Worm (Caenorhabditis elegans): ENCODE data around the gene pqn-10.

pqn-10 gene

DNA sequence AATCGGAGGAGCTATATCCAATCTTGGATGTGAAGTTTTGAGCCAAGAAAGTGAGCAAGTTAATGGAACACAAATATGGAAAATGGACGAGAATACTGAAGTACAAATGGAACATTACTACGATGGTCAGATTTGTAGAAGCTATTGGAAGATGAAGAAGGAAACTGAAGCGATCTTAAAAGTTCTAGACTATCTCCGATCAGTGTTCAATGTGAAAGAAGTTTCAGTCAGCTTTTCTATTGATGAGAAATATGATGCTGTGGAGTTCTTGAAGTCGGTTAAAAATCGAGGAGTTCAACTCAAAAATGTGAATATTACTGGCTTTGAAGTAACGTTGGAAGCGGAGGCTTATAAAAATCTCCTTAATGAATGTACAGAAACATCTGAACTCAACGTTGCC is 28.9 kb upstream of the pqn-10 start:
- TF ChIP-seq med-1 (GFP tag; optimal IDR thresholded peaks at IDR 0.05; ENCODE audit: insufficient read depth) (no peak), cog-1 (tag; optimal IDR thresholded peaks at IDR 0.05) (no peak), flt-1 (GFP tag; IDR thresholded peaks at IDR 0.05) (no peak), ref-1 (GFP tag; conservative IDR thresholded peaks at IDR 0.05) (no peak), ztf-23 (GFP tag; IDR thresholded peaks at IDR 0.05) (no peak), T22C8.4 (GFP tag; IDR thresholded peaks at IDR 0.05) (no peak), tab-1 (GFP tag; IDR thresholded peaks at IDR 0.05) (no peak), ztf-29 (GFP tag; IDR thresholded peaks at IDR 0.05) (no peak), klf-2 (GFP tag; conservative IDR thresholded peaks at IDR 0.05) (no peak)

DNA sequence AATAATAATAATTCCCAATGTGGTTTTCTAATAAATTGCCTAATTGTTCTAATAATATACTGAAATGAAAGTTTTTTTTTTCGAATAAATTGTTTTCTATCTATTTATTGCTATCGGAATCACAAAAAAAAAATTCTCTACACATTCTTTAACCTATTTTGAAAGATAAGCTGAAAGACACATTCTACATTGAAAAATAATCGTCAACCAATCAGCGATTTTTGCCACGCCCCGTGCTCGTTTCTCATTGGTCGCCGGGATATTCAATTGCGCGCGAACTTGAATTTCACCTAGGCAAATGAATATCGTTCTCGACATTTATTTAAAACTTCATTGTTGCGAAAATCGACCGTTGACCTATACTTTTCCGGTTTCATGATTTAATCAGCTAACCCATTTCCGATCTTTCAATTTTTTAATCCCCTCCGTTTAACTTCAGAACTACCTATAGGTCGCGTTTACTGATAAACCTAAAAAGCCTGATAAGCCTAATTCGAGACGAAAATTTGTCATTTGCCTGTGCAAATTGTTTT is 27.9 kb upstream of the pqn-10 start, which contains the start of gene F23F12.3:
TSS of gene F23F12.3 (plus strand) at position 483 of the 533 bp plus-strand sequence.
- TF ChIP-seq tab-1 (GFP tag; IDR thresholded peaks at IDR 0.05) (no peak), T22C8.4 (GFP tag; IDR thresholded peaks at IDR 0.05) (no peak), flt-1 (GFP tag; IDR thresholded peaks at IDR 0.05) (no peak), cog-1 (tag; optimal IDR thresholded peaks at IDR 0.05) (no peak), ref-1 (GFP tag; conservative IDR thresholded peaks at IDR 0.05) (no peak), med-1 (GFP tag; optimal IDR thresholded peaks at IDR 0.05; ENCODE audit: insufficient read depth) (no peak), ztf-23 (GFP tag; IDR thresholded peaks at IDR 0.05) (no peak), ztf-29 (GFP tag; IDR thresholded peaks at IDR 0.05) (no peak), klf-2 (GFP tag; conservative IDR thresholded peaks at IDR 0.05) (no peak)

DNA sequence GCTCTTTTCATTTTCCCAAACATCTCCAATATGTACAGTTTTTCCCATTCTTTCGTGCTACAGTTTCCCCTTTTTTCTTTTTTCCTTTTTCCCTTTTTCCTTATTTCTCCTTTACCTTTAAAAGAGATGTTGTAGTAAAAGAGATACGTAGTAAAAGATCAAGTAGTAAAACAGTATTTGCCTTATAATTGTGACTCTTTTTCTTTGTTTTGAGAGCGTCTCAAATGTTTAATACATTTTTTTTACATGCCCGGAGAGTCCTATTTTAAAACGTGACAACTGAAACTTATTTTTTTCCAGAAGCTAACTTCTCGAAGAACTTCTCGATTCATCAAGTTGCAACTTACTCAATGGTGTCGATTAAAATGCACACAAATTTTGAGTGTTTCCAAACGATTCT is 20.2 kb upstream of the pqn-10 start, which contains the start of gene F23F12.12:
TSS of gene F23F12.12 (plus strand) at position 301 of the 400 bp plus-strand sequence.
- TF ChIP-seq ref-1 (GFP tag; conservative IDR thresholded peaks at IDR 0.05) (no peak), tab-1 (GFP tag; IDR thresholded peaks at IDR 0.05) (no peak), ztf-23 (GFP tag; IDR thresholded peaks at IDR 0.05) (no peak), med-1 (GFP tag; optimal IDR thresholded peaks at IDR 0.05; ENCODE audit: insufficient read depth) (no peak), flt-1 (GFP tag; IDR thresholded peaks at IDR 0.05) (no peak), T22C8.4 (GFP tag; IDR thresholded peaks at IDR 0.05) (no peak), ztf-29 (GFP tag; IDR thresholded peaks at IDR 0.05) (no peak), cog-1 (tag; optimal IDR thresholded peaks at IDR 0.05) (no peak), klf-2 (GFP tag; conservative IDR thresholded peaks at IDR 0.05) (no peak)

DNA sequence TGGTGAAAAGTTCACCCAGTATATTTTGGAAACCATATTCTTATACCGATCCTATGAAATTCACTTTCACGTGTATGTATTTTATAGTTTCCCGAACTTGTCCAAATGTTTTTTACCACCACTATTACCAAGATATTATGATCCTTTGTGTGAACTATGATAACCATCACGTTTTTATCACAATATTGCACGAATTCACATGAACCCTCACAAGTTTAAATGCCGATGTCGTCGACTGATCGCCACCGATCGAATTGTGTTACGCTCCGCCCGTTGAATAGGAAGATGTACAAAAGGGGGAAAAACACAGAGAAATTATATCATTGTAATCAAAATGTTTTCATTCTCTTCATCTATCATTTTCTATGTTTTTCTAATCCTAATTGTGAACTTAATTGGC is 19.7 kb upstream of the pqn-10 start:
- TF ChIP-seq klf-2 (GFP tag; conservative IDR thresholded peaks at IDR 0.05) (no peak), ztf-23 (GFP tag; IDR thresholded peaks at IDR 0.05) (no peak), cog-1 (tag; optimal IDR thresholded peaks at IDR 0.05) (no peak), T22C8.4 (GFP tag; IDR thresholded peaks at IDR 0.05) (no peak)

DNA sequence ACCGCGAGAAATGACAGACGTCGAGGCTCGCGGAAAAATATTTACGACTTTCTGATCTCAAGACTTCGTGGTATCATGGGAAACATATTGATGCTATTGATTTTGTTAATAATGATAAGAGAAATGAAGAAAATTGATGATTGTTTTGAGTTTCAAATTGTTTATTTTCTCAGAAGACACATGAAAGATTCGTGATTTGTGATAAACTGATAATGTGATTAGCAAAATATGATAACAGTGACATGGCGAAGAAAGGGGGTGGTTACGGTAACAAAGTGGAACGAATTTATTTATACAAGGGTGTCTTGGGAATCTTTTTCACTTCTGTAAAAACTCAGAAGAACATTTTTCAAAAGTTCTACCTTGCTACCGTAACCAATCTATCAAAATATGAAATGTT is 18.7 kb upstream of the pqn-10 start:
- TF ChIP-seq klf-2 (GFP tag; conservative IDR thresholded peaks at IDR 0.05) (no peak), flt-1 (GFP tag; IDR thresholded peaks at IDR 0.05) (no peak), ztf-29 (GFP tag; IDR thresholded peaks at IDR 0.05) (no peak), cog-1 (tag; optimal IDR thresholded peaks at IDR 0.05) (no peak), ref-1 (GFP tag; conservative IDR thresholded peaks at IDR 0.05) (no peak), T22C8.4 (GFP tag; IDR thresholded peaks at IDR 0.05) (no peak), tab-1 (GFP tag; IDR thresholded peaks at IDR 0.05) (no peak), ztf-23 (GFP tag; IDR thresholded peaks at IDR 0.05) (no peak), med-1 (GFP tag; optimal IDR thresholded peaks at IDR 0.05; ENCODE audit: insufficient read depth) (no peak)

DNA sequence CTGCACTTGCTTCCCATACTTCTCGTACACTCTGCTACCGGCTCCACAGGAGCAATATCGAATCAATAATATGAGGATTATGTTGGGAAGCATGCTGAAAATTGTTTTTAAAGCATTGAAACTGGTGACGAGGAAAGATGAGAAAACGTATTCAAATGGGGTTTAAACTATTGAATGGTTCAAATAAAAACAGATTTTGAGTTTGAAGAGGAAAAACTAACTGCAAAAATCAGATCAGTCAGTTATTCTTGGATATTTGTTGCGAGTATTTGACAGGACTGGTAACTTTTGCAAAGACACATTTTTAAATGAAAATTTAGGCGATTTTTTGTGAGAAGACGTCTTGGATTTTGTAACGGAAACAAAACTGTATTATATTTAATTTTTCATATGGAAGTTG is 13.3 kb upstream of the pqn-10 start, which contains the start of gene acr-5:
TSS of gene acr-5 (minus strand) at position 101 of the 400 bp plus-strand sequence.
- TF ChIP-seq cog-1 (tag; optimal IDR thresholded peaks at IDR 0.05) (no peak), med-1 (GFP tag; optimal IDR thresholded peaks at IDR 0.05; ENCODE audit: insufficient read depth) (no peak), tab-1 (GFP tag; IDR thresholded peaks at IDR 0.05) (no peak), T22C8.4 (GFP tag; IDR thresholded peaks at IDR 0.05) (no peak), ztf-29 (GFP tag; IDR thresholded peaks at IDR 0.05) (no peak), flt-1 (GFP tag; IDR thresholded peaks at IDR 0.05) (no peak), ref-1 (GFP tag; conservative IDR thresholded peaks at IDR 0.05) (no peak), ztf-23 (GFP tag; IDR thresholded peaks at IDR 0.05) (no peak), klf-2 (GFP tag; conservative IDR thresholded peaks at IDR 0.05) (no peak)

DNA sequence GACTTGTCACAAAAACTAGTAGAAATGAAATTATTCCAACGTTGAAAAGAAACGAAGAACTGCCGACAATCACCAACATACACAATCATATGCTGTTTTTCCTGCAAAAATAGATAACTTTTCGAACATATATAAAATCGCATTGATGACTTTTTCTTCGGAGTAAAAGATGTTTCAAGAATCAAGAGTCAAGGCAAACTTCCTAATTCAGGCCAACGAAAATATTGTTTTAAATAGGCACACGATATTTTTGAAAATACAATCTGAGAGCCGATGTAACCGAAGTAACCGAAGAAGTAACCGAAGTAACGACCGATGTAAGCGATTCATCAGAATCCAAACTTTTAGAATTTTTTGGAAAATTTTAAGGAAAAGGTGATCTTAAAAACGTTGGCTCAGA is 8.1 kb upstream of the pqn-10 start, which contains the start of gene C09E7.10:
TSS of gene C09E7.10 (minus strand) at position 101 of the 400 bp plus-strand sequence.
- TF ChIP-seq flt-1 (GFP tag; IDR thresholded peaks at IDR 0.05) (no peak), ref-1 (GFP tag; conservative IDR thresholded peaks at IDR 0.05) (no peak), T22C8.4 (GFP tag; IDR thresholded peaks at IDR 0.05) (no peak), med-1 (GFP tag; optimal IDR thresholded peaks at IDR 0.05; ENCODE audit: insufficient read depth) (no peak), klf-2 (GFP tag; conservative IDR thresholded peaks at IDR 0.05) (no peak), tab-1 (GFP tag; IDR thresholded peaks at IDR 0.05) (no peak), ztf-23 (GFP tag; IDR thresholded peaks at IDR 0.05) (no peak), ztf-29 (GFP tag; IDR thresholded peaks at IDR 0.05) (no peak), cog-1 (tag; optimal IDR thresholded peaks at IDR 0.05) (no peak)

DNA sequence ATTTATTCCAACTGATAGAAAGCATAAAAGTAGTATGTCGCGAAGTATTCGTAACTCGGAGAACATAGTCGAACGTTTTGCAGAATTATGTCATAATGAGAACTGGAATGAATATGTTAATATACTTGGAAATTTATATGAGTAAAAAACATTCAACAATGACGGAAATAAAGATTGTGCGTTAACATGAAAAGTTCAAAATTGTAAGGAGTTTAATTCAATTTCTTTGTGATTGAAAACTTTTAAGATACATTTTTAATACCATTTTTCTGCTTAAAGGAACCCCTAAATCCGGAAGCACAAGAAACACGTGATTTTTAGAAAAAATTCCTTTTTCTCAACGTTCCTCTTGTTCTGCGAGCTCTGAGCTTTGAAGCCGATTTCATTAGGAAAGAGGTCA is 2.4 kb upstream of the pqn-10 start, which contains the start of gene oig-1:
TSS of gene oig-1 (minus strand) at position 101 of the 400 bp plus-strand sequence.
- TF ChIP-seq cog-1 (tag; optimal IDR thresholded peaks at IDR 0.05) = no peak
- no peak for TF ChIP-seq tab-1 (GFP tag; IDR thresholded peaks at IDR 0.05)

DNA sequence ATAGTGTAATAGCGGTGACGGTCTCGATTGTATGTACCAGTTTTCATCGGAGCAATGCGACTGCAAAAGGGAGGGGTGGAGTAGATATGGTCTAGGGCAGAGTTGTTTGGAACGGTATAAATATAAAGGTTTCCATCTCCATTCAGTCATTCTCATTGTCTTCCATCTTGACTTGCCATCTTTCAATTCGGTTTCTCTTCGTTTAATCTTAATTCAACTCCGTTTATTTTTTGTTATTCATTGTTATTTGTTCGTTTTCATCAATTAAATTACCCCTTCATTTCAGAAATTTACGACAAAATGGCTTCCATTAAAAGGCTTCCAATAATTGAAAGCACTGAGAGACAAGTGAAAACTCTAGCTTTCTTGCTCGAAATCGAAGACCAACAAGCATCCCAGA is 3.1 kb downstream of the pqn-10 start, which contains the start of gene C09E7.11:
TSS of gene C09E7.11 (plus strand) at position 301 of the 400 bp plus-strand sequence.
- TF ChIP-seq T22C8.4 (GFP tag; IDR thresholded peaks at IDR 0.05) (no peak), med-1 (GFP tag; optimal IDR thresholded peaks at IDR 0.05; ENCODE audit: insufficient read depth) (no peak), flt-1 (GFP tag; IDR thresholded peaks at IDR 0.05) (no peak), ztf-29 (GFP tag; IDR thresholded peaks at IDR 0.05) (no peak), klf-2 (GFP tag; conservative IDR thresholded peaks at IDR 0.05) (no peak), cog-1 (tag; optimal IDR thresholded peaks at IDR 0.05) (no peak), tab-1 (GFP tag; IDR thresholded peaks at IDR 0.05) (no peak), ztf-23 (GFP tag; IDR thresholded peaks at IDR 0.05) (no peak), ref-1 (GFP tag; conservative IDR thresholded peaks at IDR 0.05) (no peak)

DNA sequence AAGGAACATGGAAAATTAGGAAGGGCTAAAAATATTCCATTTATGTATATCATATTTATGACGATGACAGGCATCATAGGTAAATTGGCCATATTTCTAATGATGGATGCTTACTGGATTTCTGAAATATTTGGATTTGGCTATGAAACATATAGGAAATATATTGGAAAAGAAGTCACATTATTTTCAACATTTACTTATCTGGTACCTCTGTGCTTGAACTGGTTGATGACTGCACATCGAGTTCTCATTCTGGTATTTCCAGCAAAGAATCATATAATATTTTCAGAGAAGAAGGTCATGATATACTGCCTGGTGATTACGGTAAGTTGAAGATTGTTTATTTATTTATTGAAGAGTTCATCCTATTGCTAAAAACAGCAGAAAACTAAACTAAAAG is 4.6 kb downstream of the pqn-10 start, which contains the start of gene srxa-5:
TSS of gene srxa-5 (plus strand) at position 301 of the 400 bp plus-strand sequence.
- TF ChIP-seq cog-1 (tag; optimal IDR thresholded peaks at IDR 0.05) (no peak), ztf-23 (GFP tag; IDR thresholded peaks at IDR 0.05) (no peak), med-1 (GFP tag; optimal IDR thresholded peaks at IDR 0.05; ENCODE audit: insufficient read depth) (no peak), T22C8.4 (GFP tag; IDR thresholded peaks at IDR 0.05) (no peak), tab-1 (GFP tag; IDR thresholded peaks at IDR 0.05) (no peak), flt-1 (GFP tag; IDR thresholded peaks at IDR 0.05) (no peak), ztf-29 (GFP tag; IDR thresholded peaks at IDR 0.05) (no peak), klf-2 (GFP tag; conservative IDR thresholded peaks at IDR 0.05) (no peak), ref-1 (GFP tag; conservative IDR thresholded peaks at IDR 0.05) (no peak)
